Worm (Caenorhabditis elegans) whole organism, young adult: ENCODE results near the gene F45E12.5.

Source experiments
- D2030.7 ChIP-seq: fragments of 200-800 bp; sonication (Bioruptor generic); IDR thresholded peaks from 2 replicates; pipeline ENCODE4 v1.3.6; 2022; ENCODE audit warnings: missing genetic modification reagents, missing genetic modification characterization, missing compliant biosample characterization
- ama-1 ChIP-seq, 3 experiments: fragments of 150-350 bp in 1 of 3; sonication (generic microtip) in 2 of 3; optimal IDR thresholded peaks; 2 replicates each; lab custom pipeline; 2014 to 2018; ENCODE audit warnings: missing biosample characterization in 2 of 3, missing genetic modification characterization in 2 of 3, missing genetic modification reagents in 2 of 3
- attf-5 ChIP-seq: fragments of 200-800 bp; sonication (Bioruptor generic); optimal IDR thresholded peaks from 2 replicates; lab custom pipeline; 2018; ENCODE audit warnings: mild to moderate bottlenecking, missing genetic modification characterization, missing compliant biosample characterization
- dpl-1 ChIP-seq: fragments of 150-350 bp; optimal IDR thresholded peaks from 2 replicates; lab custom pipeline; 2014; ENCODE audit warnings: missing biosample characterization, missing genetic modification reagents, missing genetic modification characterization
- ekl-4 ChIP-seq: fragments of 200-800 bp; sonication (Bioruptor generic); IDR thresholded peaks from 2 replicates; pipeline ENCODE4 v1.3.6; 2022; ENCODE audit warnings: missing genetic modification reagents, missing genetic modification characterization, missing compliant biosample characterization
- him-1 ChIP-seq: sonication (generic microtip); optimal IDR thresholded peaks from 2 replicates; lab custom pipeline; 2016; ENCODE audit warnings: missing genotype, missing genetic modification reagents, missing genetic modification characterization, missing compliant biosample characterization
- lsl-1 ChIP-seq: fragments of 200-800 bp; sonication (Bioruptor generic); optimal IDR thresholded peaks from 2 replicates; lab custom pipeline; 2018; ENCODE audit warnings: mild to moderate bottlenecking, missing genetic modification characterization, moderate library complexity, missing compliant biosample characterization
- mel-28 ChIP-seq: sonication (generic microtip); optimal IDR thresholded peaks from 2 replicates; lab custom pipeline; 2016; ENCODE audit warnings: borderline replicate concordance, mild to moderate bottlenecking, missing genetic modification characterization, missing compliant biosample characterization
- rcor-1 ChIP-seq: fragments of 200-800 bp; sonication (Bioruptor generic); IDR thresholded peaks from 2 replicates; pipeline ENCODE4 v1.3.6; 2022; ENCODE audit warnings: missing genetic modification reagents, missing genetic modification characterization, missing compliant biosample characterization
- snpc-4 ChIP-seq, 5 experiments: fragments of 150-350 bp in 1 of 5; sonication (generic microtip) in 4 of 5; optimal IDR thresholded peaks; 2 replicates each; lab custom pipeline; 2014 to 2018; ENCODE audit warnings: missing genetic modification characterization in 5 of 5, missing biosample characterization in 3 of 5, antibody characterized with exemption in 2 of 5, mild to moderate bottlenecking in 2 of 5, missing compliant biosample characterization in 2 of 5, missing genotype in 2 of 5, moderate library complexity in 2 of 5, missing genetic modification reagents in 1 of 5

DNA sequence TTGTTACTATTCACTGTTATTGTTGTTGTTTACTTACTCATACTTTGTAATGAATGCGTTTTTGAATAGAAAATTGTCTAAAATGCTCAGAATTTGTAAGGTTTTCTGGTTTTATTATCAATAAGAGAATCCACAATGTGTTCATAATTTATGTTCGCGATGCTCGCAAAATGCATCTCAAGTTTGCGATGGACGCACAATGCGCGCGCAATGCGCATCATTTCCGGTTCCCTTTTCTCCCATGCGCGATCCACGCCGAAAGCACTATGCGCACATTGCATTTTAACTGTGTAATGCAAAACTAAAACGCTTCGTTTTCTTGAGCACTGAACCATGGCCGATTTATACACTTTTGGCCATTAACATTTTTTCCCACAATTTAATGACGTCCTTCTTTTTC lies 9.6 kb upstream of the F45E12.5 start:
- no peak for TF ChIP-seq dpl-1 (GFP tag; lab: Kevin White, UChicago)
- TF ChIP-seq attf-5 (GFP tag; lab: Kevin White, UChicago) = peak; percentile 42
- no peak for TF ChIP-seq him-1 (tag; lab: Kevin White, UChicago)
- no peak for TF ChIP-seq D2030.7 (GFP tag; lab: Robert Waterston, UW)
- no peak for TF ChIP-seq rcor-1
- TF ChIP-seq ekl-4 (GFP tag; lab: Robert Waterston, UW) = no peak
- TF ChIP-seq snpc-4 (GFP tag; optimal IDR thresholded peaks at IDR 0.05; lab: Kevin White, UChicago) = no peak
- no peak for TF ChIP-seq snpc-4 (tag; optimal IDR thresholded peaks at IDR 0.05; lab: Kevin White, UChicago)
- no peak for TF ChIP-seq mel-28
- no peak for TF ChIP-seq lsl-1 (GFP tag; lab: Kevin White, UChicago)
- TF ChIP-seq ama-1 (optimal IDR thresholded peaks at IDR 0.05; lab: Kevin White, UChicago) = no peak
- peak in 1 of 2 experiments; percentile 25 for TF ChIP-seq ama-1 (GFP tag; optimal IDR thresholded peaks at IDR 0.05; lab: Kevin White, UChicago)
